Fruit fly (Drosophila melanogaster) S2 (cell line): ENCODE data around the gene Rtc1.

Experiments used
- CG8478 ChIP-seq: fragments of >200 bp; optimal IDR thresholded peaks from 2 replicates; lab custom pipeline; 2018
- CTCF ChIP-seq, 2 experiments: fragments of >200 bp; optimal IDR thresholded peaks; 2 replicates each; lab custom pipeline; 2018

DNA sequence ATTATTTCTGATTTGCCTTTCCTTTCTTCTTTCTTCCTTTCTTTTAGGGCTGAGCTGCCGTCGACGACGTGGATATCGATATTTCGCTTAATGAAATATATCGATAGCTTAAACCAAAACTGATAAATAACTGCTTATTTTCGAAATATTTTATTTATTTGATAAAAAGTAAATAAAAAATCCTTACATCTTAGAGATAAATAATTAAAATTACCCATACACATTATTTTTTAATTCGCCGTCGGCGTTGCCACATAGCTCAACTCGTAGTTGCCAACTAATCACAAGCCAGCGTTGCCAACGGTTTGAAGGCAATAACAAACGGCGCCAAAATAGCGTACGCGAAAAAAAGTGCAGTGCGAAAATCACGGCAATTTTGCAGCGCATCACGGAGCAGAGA, 35.0 kb upstream of the Rtc1 start, which contains the start of the genes Mrgn1 and mus101:
- TF ChIP-seq CTCF (optimal IDR thresholded peaks at IDR 0.05; lab: Kevin White, UChicago), result no peak
- no peak for TF ChIP-seq CG8478 (lab: Kevin White, UChicago)
